Fruit fly (Drosophila melanogaster): Measurements from ENCODE around the gene CG5404.
A peak's percentile ranks its signal among the peaks of the same experiment; 100 is the strongest.

CG5404 gene

dm6 chr3R:15677550-15677973 lies 26.9 kb upstream of the CG5404 start (continued):
- TF ChIP-seq Doc3 (GFP tag; IDR thresholded peaks at IDR 0.05; ENCODE audit: partially characterized antibody) (no peak), so (GFP tag; IDR thresholded peaks at IDR 0.05) (no peak), pnt (GFP tag; optimal IDR thresholded peaks at IDR 0.05) (no peak), CG4730 (GFP tag; IDR thresholded peaks at IDR 0.05) (no peak), CG1603 (tag; optimal IDR thresholded peaks at IDR 0.05) (peak; percentile 24), Lhr (GFP tag; optimal IDR thresholded peaks at IDR 0.05) (peak; percentile 26), NFAT (GFP tag; IDR thresholded peaks at IDR 0.05) (no peak), CG12744 (GFP tag; optimal IDR thresholded peaks at IDR 0.05) (no peak), CG9609 (GFP tag; optimal IDR thresholded peaks at IDR 0.05) (no peak), CG7839 (tag; optimal IDR thresholded peaks at IDR 0.05) (no peak), ems (GFP tag; optimal IDR thresholded peaks at IDR 0.05) (no peak), klu (GFP tag; IDR thresholded peaks at IDR 0.05) (no peak), Asciz (GFP tag; optimal IDR thresholded peaks at IDR 0.05) (peak; percentile 57), dm (GFP tag; optimal IDR thresholded peaks at IDR 0.05) (no peak), usp (GFP tag; optimal IDR thresholded peaks at IDR 0.05) (no peak), salm (tag; optimal IDR thresholded peaks at IDR 0.05) (no peak), p53 (GFP tag; optimal IDR thresholded peaks at IDR 0.05) (no peak), D (optimal IDR thresholded peaks at IDR 0.05) (no peak), D (GFP tag; optimal IDR thresholded peaks at IDR 0.05) (peak; percentile 50), CG30020 (tag; optimal IDR thresholded peaks at IDR 0.05) (no peak), nmo (GFP tag; optimal IDR thresholded peaks at IDR 0.05) (no peak), CG4854 (GFP tag; optimal IDR thresholded peaks at IDR 0.05) (peak; percentile 0), CG9727 (GFP tag; optimal IDR thresholded peaks at IDR 0.05) (peak; percentile 13), E2f2 (GFP tag; IDR thresholded peaks at IDR 0.05) (no peak; the same call in 1 of the 2 replicates), unpg (GFP tag; optimal IDR thresholded peaks at IDR 0.05) (no peak), CG10366 (GFP tag; IDR thresholded peaks at IDR 0.05) (no peak), Hey (tag; optimal IDR thresholded peaks at IDR 0.05) (no peak), Drgx (GFP tag; IDR thresholded peaks at IDR 0.05) (no peak), oc (tag; optimal IDR thresholded peaks at IDR 0.05) (peak; percentile 67), CG2202 (tag; optimal IDR thresholded peaks at IDR 0.05) (peak; percentile 21), CG3407 (GFP tag; optimal IDR thresholded peaks at IDR 0.05) (peak; percentile 46), CG12236 (GFP tag; optimal IDR thresholded peaks at IDR 0.05) (no peak), rib (GFP tag; IDR thresholded peaks at IDR 0.05) (no peak), sc (optimal IDR thresholded peaks at IDR 0.05) (no peak), sc (GFP tag; optimal IDR thresholded peaks at IDR 0.05) (peak; percentile 28), ase (GFP tag; IDR thresholded peaks at IDR 0.05) (0 out of 3 replicates have a peak, but pooled peaks have one; percentile 18), h (optimal IDR thresholded peaks at IDR 0.05) (no peak), cas (GFP tag; IDR thresholded peaks at IDR 0.05) (no peak), CG15696 (tag; optimal IDR thresholded peaks at IDR 0.05) (peak; percentile 45), CG34422 (GFP tag; IDR thresholded peaks at IDR 0.05) (no peak), Hmx (GFP tag; optimal IDR thresholded peaks at IDR 0.05) (no peak), CG31388 (GFP tag; optimal IDR thresholded peaks at IDR 0.05) (no peak), CG3726 (GFP tag; IDR thresholded peaks at IDR 0.05) (0 out of 3 replicates have a peak, but pooled peaks have one; percentile 20), Bgb (GFP tag; IDR thresholded peaks at IDR 0.05; ENCODE audit: partially characterized antibody) (no peak), sim (GFP tag; IDR thresholded peaks at IDR 0.05) (no peak), ham (GFP tag; IDR thresholded peaks at IDR 0.05) (no peak), CG11247 (GFP tag; IDR thresholded peaks at IDR 0.05) (no peak), lab (GFP tag; optimal IDR thresholded peaks at IDR 0.05) (peak; percentile 43), Dref (GFP tag; IDR thresholded peaks at IDR 0.05) (no peak), fd96Cb (tag; optimal IDR thresholded peaks at IDR 0.05) (peak; percentile 12), HLH3B (GFP tag; IDR thresholded peaks at IDR 0.05) (no peak)

All from whole organism, embryonic.